Fruit fly (Drosophila melanogaster) whole organism, adult: ENCODE results near the gene CG15056.

ENCODE experiments used
- CG11617 ChIP-seq: fragments of 200-800 bp; sonication (Bioruptor generic); optimal IDR thresholded peaks from 2 replicates; lab custom pipeline; 2017; ENCODE audit warnings: mild to moderate bottlenecking, missing biosample characterization, missing genetic modification reagents, missing genetic modification characterization
- CG12768 ChIP-seq: fragments of 200-800 bp; sonication (Bioruptor generic); optimal IDR thresholded peaks from 2 replicates; lab custom pipeline; 2017; ENCODE audit warnings: missing biosample characterization, missing genetic modification characterization, mild to moderate bottlenecking, moderate library complexity, missing genetic modification reagents
- CG14711 ChIP-seq: fragments of 200-800 bp; sonication (Bioruptor generic); optimal IDR thresholded peaks from 2 replicates; lab custom pipeline; 2018; ENCODE audit warnings: missing biosample characterization, mild to moderate bottlenecking, missing genetic modification characterization, moderate library complexity
- CG1620 ChIP-seq: fragments of 200-800 bp; sonication (Bioruptor generic); optimal IDR thresholded peaks from 2 replicates; lab custom pipeline; 2016; ENCODE audit warnings: missing biosample characterization, missing genetic modification characterization
- CG33017 ChIP-seq: fragments of 200-800 bp; sonication (Bioruptor generic); optimal IDR thresholded peaks from 2 replicates; lab custom pipeline; 2018; ENCODE audit warnings: missing biosample characterization, mild to moderate bottlenecking, missing genetic modification characterization, moderate library complexity
- CG5204 ChIP-seq: fragments of 200-800 bp; sonication (Bioruptor generic); optimal IDR thresholded peaks from 2 replicates; lab custom pipeline; 2016; ENCODE audit warnings: missing biosample characterization, missing genetic modification characterization
- CG7045 ChIP-seq: fragments of 200-800 bp; sonication (Bioruptor generic); optimal IDR thresholded peaks from 2 replicates; lab custom pipeline; 2017; ENCODE audit warnings: missing biosample characterization, mild to moderate bottlenecking, missing genetic modification characterization
- CG7101 ChIP-seq: fragments of 200-800 bp; sonication (Bioruptor generic); optimal IDR thresholded peaks from 2 replicates; lab custom pipeline; 2018; ENCODE audit warnings: missing biosample characterization, mild to moderate bottlenecking, missing genetic modification characterization, moderate library complexity
- Clk ChIP-seq: fragments of 200-800 bp; sonication (Bioruptor generic); optimal IDR thresholded peaks from 2 replicates; lab custom pipeline; 2017; ENCODE audit warnings: missing biosample characterization, missing genetic modification characterization
- Crg-1 ChIP-seq: fragments of 200-800 bp; sonication (Bioruptor generic); optimal IDR thresholded peaks from 2 replicates; lab custom pipeline; 2016; ENCODE audit warnings: missing biosample characterization, missing genetic modification characterization
- Hr96 ChIP-seq: fragments of 200-800 bp; sonication (Bioruptor generic); optimal IDR thresholded peaks from 2 replicates; lab custom pipeline; 2016; ENCODE audit warnings: missing biosample characterization, missing genetic modification characterization
- Mnt ChIP-seq: fragments of 200-800 bp; sonication (Bioruptor generic); optimal IDR thresholded peaks from 2 replicates; lab custom pipeline; 2016; ENCODE audit warnings: missing biosample characterization, mild to moderate bottlenecking, missing genetic modification characterization
- bab1 ChIP-seq: fragments of 200-800 bp; sonication (Bioruptor generic); optimal IDR thresholded peaks from 3 replicates; lab custom pipeline; 2019; ENCODE audit warnings: missing biosample characterization, mild to moderate bottlenecking, missing genetic modification characterization, moderate library complexity
- cic ChIP-seq: fragments of 200-800 bp; sonication (Bioruptor generic); optimal IDR thresholded peaks from 2 replicates; lab custom pipeline; 2017; ENCODE audit warnings: missing biosample characterization, mild to moderate bottlenecking, missing genetic modification characterization, moderate library complexity
- cnc ChIP-seq, 2 experiments: fragments of >200 bp; optimal IDR thresholded peaks; 2 replicates each; lab custom pipeline; 2017
- kay ChIP-seq: fragments of 200-800 bp; sonication (Bioruptor generic); peaks from one replicate; lab custom pipeline; 2016; ENCODE audit warnings: missing biosample characterization, missing genetic modification characterization, borderline replicate concordance
- ovo ChIP-seq: fragments of 200-800 bp; sonication (Bioruptor generic); optimal IDR thresholded peaks from 2 replicates; lab custom pipeline; 2016; ENCODE audit warnings: missing biosample characterization, missing genetic modification characterization
- pad ChIP-seq: fragments of 200-800 bp; sonication (Bioruptor generic); optimal IDR thresholded peaks from 3 replicates; lab custom pipeline; 2017; ENCODE audit warnings: missing biosample characterization, missing genetic modification characterization, mild to moderate bottlenecking, moderate library complexity, missing genetic modification reagents
- tj ChIP-seq: fragments of 200-800 bp; sonication (Bioruptor generic); optimal IDR thresholded peaks from 3 replicates; lab custom pipeline; 2017; ENCODE audit warnings: missing biosample characterization, mild to moderate bottlenecking, missing genetic modification characterization, moderate library complexity
- toe ChIP-seq: fragments of 200-800 bp; sonication (Bioruptor generic); optimal IDR thresholded peaks from 2 replicates; lab custom pipeline; 2016; ENCODE audit warnings: missing biosample characterization, missing genetic modification characterization

The CG15056 gene

DNA sequence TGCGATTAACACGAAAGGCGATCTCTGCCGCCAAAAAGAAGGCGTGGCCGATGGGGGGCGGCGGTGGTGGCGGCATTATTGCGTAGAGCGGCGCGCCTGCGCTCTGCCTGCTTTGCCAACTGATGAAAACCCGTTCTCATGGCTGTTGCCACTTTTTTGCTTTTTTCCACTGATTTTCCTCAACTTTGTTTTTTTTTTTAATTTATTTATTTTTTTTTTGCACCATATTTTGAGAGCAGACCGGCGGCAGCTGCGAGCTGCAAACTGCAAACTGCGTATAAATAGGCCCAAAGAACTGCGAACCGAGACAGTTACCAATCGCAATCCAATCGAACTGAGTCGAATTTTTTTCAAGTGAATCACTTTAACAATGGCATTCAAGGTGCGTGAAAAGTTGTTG lies 6.9 kb downstream of the CG15056 start, which contains the start of gene CG42323:
TSS of gene CG42323 (plus strand) at position 302 of the 400 bp plus-strand sequence.
- no peak for TF ChIP-seq ovo (GFP tag; lab: Kevin White, UChicago)
- no peak for TF ChIP-seq CG33017

DNA sequence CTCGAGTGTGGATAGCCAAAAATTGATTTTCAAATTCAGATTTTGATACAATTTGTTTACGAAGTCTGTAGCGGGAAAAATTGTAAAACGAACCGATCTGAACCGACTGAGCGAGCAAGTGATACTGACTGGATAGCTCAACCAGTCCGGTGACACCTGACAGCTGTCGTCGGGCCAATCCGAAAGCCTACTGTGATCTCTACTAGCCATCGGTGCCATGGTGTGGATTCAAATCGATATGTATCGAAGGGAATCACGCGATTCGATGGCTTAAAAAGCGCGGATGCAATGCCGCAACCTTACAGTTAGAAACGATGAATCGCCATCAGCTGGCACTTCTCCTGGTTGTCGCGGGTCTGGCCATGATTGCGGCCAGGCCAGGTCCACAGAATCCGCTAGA lies 22.0 kb downstream of the CG15056 start, which contains the start of gene CG6290:
TSS of gene CG6290 (plus strand) at position 301 of the 400 bp plus-strand sequence.
- TF ChIP-seq bab1 (GFP tag; lab: Kevin White, UChicago) (no peak), toe (GFP tag; lab: Kevin White, UChicago) (no peak), cnc (optimal IDR thresholded peaks at IDR 0.05; lab: Kevin White, UChicago) (no peak), Crg-1 (no peak), Mnt (no peak), kay (GFP tag; lab: Kevin White, UChicago) (no peak), CG7045 (GFP tag; lab: Kevin White, UChicago) (no peak), cic (no peak), Hr96 (GFP tag; lab: Kevin White, UChicago) (no peak), CG12768 (GFP tag; lab: Kevin White, UChicago) (no peak)

DNA sequence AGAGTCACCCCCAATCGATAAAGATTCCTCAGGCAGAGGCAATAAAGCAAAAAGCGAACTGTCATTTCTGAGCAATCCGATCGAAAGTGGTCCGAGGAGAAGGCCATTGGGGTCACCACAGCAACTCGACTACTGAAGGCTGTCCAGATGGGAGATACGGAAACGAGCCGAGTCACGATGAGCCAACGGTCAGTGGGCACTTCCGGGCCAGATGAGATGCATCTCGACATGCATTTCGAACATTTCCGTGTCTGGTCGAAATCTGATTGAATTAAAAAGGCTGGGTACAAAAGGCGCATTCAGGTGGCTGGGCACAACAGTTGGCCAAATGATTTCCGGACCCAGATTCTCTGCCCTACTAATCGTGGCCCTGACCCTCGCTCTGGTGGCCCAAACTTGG lies 23.4 kb downstream of the CG15056 start, which contains the start of gene CG32551:
TSS of gene CG32551 (plus strand) at position 301 of the 400 bp plus-strand sequence.
- TF ChIP-seq Clk (GFP tag; lab: Kevin White, UChicago) (no peak), CG11617 (no peak), cic (no peak), CG12768 (GFP tag; lab: Kevin White, UChicago) (no peak), CG7101 (no peak)

DNA sequence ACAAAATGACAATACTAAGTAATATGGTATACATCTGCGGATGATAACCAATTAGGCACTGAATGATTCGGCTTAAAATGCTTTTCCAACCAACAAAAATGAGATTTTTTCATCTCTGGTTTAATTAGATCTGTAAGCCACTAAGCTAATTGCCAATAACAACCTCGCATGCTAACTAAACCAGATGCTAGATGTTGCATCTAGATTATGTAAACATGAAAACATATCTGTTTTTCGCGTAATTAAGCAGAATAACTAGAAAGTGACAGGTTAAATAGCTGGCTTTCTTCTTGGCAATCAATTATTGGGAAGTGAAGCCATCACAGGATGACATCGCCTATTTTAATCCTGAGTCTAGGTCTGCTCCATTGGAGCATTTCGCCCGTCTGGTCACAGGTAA lies 24.2 kb downstream of the CG15056 start, which contains the start of gene CG43841:
TSS of gene CG43841 (plus strand) at position 301 of the 400 bp plus-strand sequence.
- TF ChIP-seq bab1 (GFP tag; lab: Kevin White, UChicago) (no peak), CG11617 (no peak), kay (GFP tag; lab: Kevin White, UChicago) (no peak), Crg-1 (no peak), CG12768 (GFP tag; lab: Kevin White, UChicago) (no peak), tj (GFP tag; lab: Kevin White, UChicago) (no peak)

- TF ChIP-seq toe (GFP tag; lab: Kevin White, UChicago) (no peak), CG7101 (no peak), cic (no peak), CG5204 (no peak), CG1620 (GFP tag; lab: Kevin White, UChicago) (no peak), CG11617 (no peak), Mnt (no peak), bab1 (GFP tag; lab: Kevin White, UChicago) (no peak), CG14711 (tag; lab: Kevin White, UChicago) (no peak), CG12768 (GFP tag; lab: Kevin White, UChicago) (no peak), pad (GFP tag; lab: Kevin White, UChicago) (no peak), ovo (GFP tag; lab: Kevin White, UChicago) (no peak)
Observed at dm6 chrX:18440481-18440880, 25.3 kb downstream of the CG15056 start, which contains the start of gene CG32548. Gene CG32548 (minus strand): TSS chrX:18440581.

- no peak for TF ChIP-seq CG7101
- no peak for TF ChIP-seq toe (GFP tag; lab: Kevin White, UChicago)
- TF ChIP-seq CG12768 (GFP tag; lab: Kevin White, UChicago) = no peak
- no peak for TF ChIP-seq CG11617
Observed at dm6 chrX:18452717-18453116, 37.5 kb downstream of the CG15056 start.

- TF ChIP-seq CG33017 = no peak
- no peak for TF ChIP-seq CG5204
- TF ChIP-seq tj (GFP tag; lab: Kevin White, UChicago) = no peak
- no peak for TF ChIP-seq CG14711 (tag; lab: Kevin White, UChicago)
- TF ChIP-seq CG12768 (GFP tag; lab: Kevin White, UChicago) = no peak
- no peak for TF ChIP-seq CG7045 (GFP tag; lab: Kevin White, UChicago)
Observed at dm6 chrX:18460318-18460717, 45.1 kb downstream of the CG15056 start, which contains the start of gene CG43843. Gene CG43843 (minus strand): TSS chrX:18460418.
